Fruit fly (Drosophila melanogaster): Measurements from ENCODE around the gene CG4822.
A peak's percentile ranks its signal among the peaks of the same experiment; 100 is the strongest.

dm6 chr2L:161453-162175, 40.1 kb upstream of the CG4822 start:
- TF ChIP-seq dmrt93B (GFP tag; optimal IDR thresholded peaks at IDR 0.05) (no peak), h (GFP tag; optimal IDR thresholded peaks at IDR 0.05) (peak; percentile 61)

Data from whole organism, wandering third instar larva.